Worm (Caenorhabditis elegans) whole organism, L2 larva: ENCODE measurements around the gene F13C5.1.

Source experiments
- aly-2 ChIP-seq: fragments of 150-350 bp; optimal IDR thresholded peaks from 2 replicates; lab custom pipeline; 2014; ENCODE audit warnings: missing biosample characterization, missing genetic modification characterization
- elt-3 ChIP-seq: sonication (generic microtip); optimal IDR thresholded peaks from 2 replicates; lab custom pipeline; 2017; ENCODE audit warnings: missing biosample characterization, missing genetic modification characterization
- gmeb-1 ChIP-seq: fragments of 150-350 bp; optimal IDR thresholded peaks from 2 replicates; lab custom pipeline; 2014; ENCODE audit warnings: missing biosample characterization, missing genetic modification characterization
- lin-13 ChIP-seq: fragments of 150-350 bp; optimal IDR thresholded peaks from 2 replicates; lab custom pipeline; 2014; ENCODE audit warnings: missing biosample characterization, missing genetic modification reagents, missing genetic modification characterization
- nhr-11 ChIP-seq: fragments of 150-350 bp; optimal IDR thresholded peaks from 2 replicates; lab custom pipeline; 2014; ENCODE audit warnings: missing biosample characterization, missing genetic modification characterization
- snpc-4 ChIP-seq: fragments of 150-350 bp; optimal IDR thresholded peaks from 2 replicates; lab custom pipeline; 2014; ENCODE audit warnings: missing biosample characterization, missing genetic modification characterization
- ztf-11 ChIP-seq: sonication (generic microtip); optimal IDR thresholded peaks from 2 replicates; lab custom pipeline; 2017; ENCODE audit warnings: missing biosample characterization, missing genetic modification characterization
- ztf-4 ChIP-seq: fragments of 150-350 bp; optimal IDR thresholded peaks from 2 replicates; lab custom pipeline; 2014; ENCODE audit warnings: missing biosample characterization, missing genetic modification characterization

ce11 chrX:572601-573000 lies 29.4 kb upstream of the F13C5.1 start, which contains the start of gene mrp-2:
- TF ChIP-seq ztf-4 (tag; lab: Kevin White, UChicago), result no peak
- TF ChIP-seq lin-13 (GFP tag; lab: Kevin White, UChicago), result no peak
- no peak for TF ChIP-seq gmeb-1 (tag; lab: Kevin White, UChicago)
- no peak for TF ChIP-seq elt-3
- TF ChIP-seq nhr-11 (tag; lab: Kevin White, UChicago), result no peak
- no peak for TF ChIP-seq snpc-4 (tag; lab: Kevin White, UChicago)
- TF ChIP-seq aly-2 (tag; lab: Kevin White, UChicago), result no peak
- no peak for TF ChIP-seq ztf-11 (tag; lab: Kevin White, UChicago)
